Worm (Caenorhabditis elegans) whole organism, early embryonic: ENCODE results near the gene sfxn-2.

ENCODE experiments used
- B0310.2 ChIP-seq: sonication (generic microtip); optimal IDR thresholded peaks from 2 replicates; lab custom pipeline; 2016; ENCODE audit warnings: mild to moderate bottlenecking, missing genetic modification characterization, missing compliant biosample characterization
- ama-1 ChIP-seq: fragments of 150-350 bp; optimal IDR thresholded peaks from 2 replicates; lab custom pipeline; 2014
- ceh-36 ChIP-seq: sonication (generic microtip); optimal IDR thresholded peaks from 2 replicates; lab custom pipeline; 2016; ENCODE audit warnings: missing genetic modification characterization, inconsistent platforms, missing compliant biosample characterization
- ets-7 ChIP-seq: sonication (generic microtip); optimal IDR thresholded peaks from 2 replicates; lab custom pipeline; 2016; ENCODE audit warnings: missing genotype, missing genetic modification characterization, missing compliant biosample characterization
- flt-1 ChIP-seq: fragments of 200-800 bp; sonication (Bioruptor generic); IDR thresholded peaks from 2 replicates; pipeline ENCODE4 v1.3.6; 2022; ENCODE audit warnings: missing genetic modification characterization, missing compliant biosample characterization
- hnd-1 ChIP-seq: sonication (generic microtip); optimal IDR thresholded peaks from 2 replicates; lab custom pipeline; 2016; ENCODE audit warnings: missing genetic modification characterization, missing compliant biosample characterization

- TF ChIP-seq ama-1 (lab: Kevin White, UChicago) (no peak), ets-7 (no peak), ceh-36 (tag; lab: Kevin White, UChicago) (no peak), B0310.2 (tag; lab: Kevin White, UChicago) (no peak), hnd-1 (tag; lab: Kevin White, UChicago) (no peak), flt-1 (no peak)
Observed at ce11 chrX:7964022-7964421, 5.9 kb upstream of the sfxn-2 start.
